Worm (Caenorhabditis elegans): ENCODE data around the gene lron-14.

ce11 chrIV:9533071-9533470 is 33.3 kb downstream of the lron-14 start, which contains the start of gene F56H11.2:
- TF ChIP-seq F13C5.2 (tag; optimal IDR thresholded peaks at IDR 0.05) (no peak), flt-1 (GFP tag; IDR thresholded peaks at IDR 0.05) (no peak), ceh-36 (tag; optimal IDR thresholded peaks at IDR 0.05) (no peak), ama-1 (optimal IDR thresholded peaks at IDR 0.05) (no peak), sea-1 (GFP tag; conservative IDR thresholded peaks at IDR 0.05) (no peak), tbx-11 (GFP tag; IDR thresholded peaks at IDR 0.05) (no peak), ets-7 (tag; optimal IDR thresholded peaks at IDR 0.05) (no peak), hnd-1 (tag; optimal IDR thresholded peaks at IDR 0.05) (no peak), hmbx-1 (tag; optimal IDR thresholded peaks at IDR 0.05) (no peak), pes-1 (GFP tag; IDR thresholded peaks at IDR 0.05) (no peak), tra-4 (tag; optimal IDR thresholded peaks at IDR 0.05) (no peak), scrt-1 (GFP tag; IDR thresholded peaks at IDR 0.05) (no peak), ceh-13 (GFP tag; optimal IDR thresholded peaks at IDR 0.05) (no peak), aly-1 (tag; optimal IDR thresholded peaks at IDR 0.05) (no peak)

Measured in whole organism, early embryonic.